Worm (Caenorhabditis elegans) whole organism, mixed stage, embryonic: Measurements from ENCODE around the gene F53G2.2.

Experiments used
- ces-1 ChIP-seq: fragments of 150-350 bp; optimal IDR thresholded peaks from 2 replicates; lab custom pipeline; 2014; ENCODE audit warnings: missing biosample characterization, missing genetic modification reagents, missing genetic modification characterization
- ham-2 ChIP-seq: fragments of 200-800 bp; sonication (Bioruptor generic); optimal IDR thresholded peaks from 2 replicates; lab custom pipeline; 2018; ENCODE audit warnings: mild to moderate bottlenecking, missing genetic modification characterization, missing compliant biosample characterization
- lin-13 ChIP-seq: fragments of 150-350 bp; optimal IDR thresholded peaks from 2 replicates; lab custom pipeline; 2014; ENCODE audit warnings: missing biosample characterization, missing genetic modification characterization
- lin-32 ChIP-seq: fragments of 200-800 bp; sonication (Bioruptor generic); optimal IDR thresholded peaks from 2 replicates; lab custom pipeline; 2018; ENCODE audit warnings: mild to moderate bottlenecking, missing genetic modification characterization, missing compliant biosample characterization
- lsy-2 ChIP-seq: fragments of 150-350 bp; optimal IDR thresholded peaks from 2 replicates; lab custom pipeline; 2014; ENCODE audit warnings: missing biosample characterization, missing genetic modification characterization
- nhr-12 ChIP-seq: fragments of 150-350 bp; optimal IDR thresholded peaks from 2 replicates; lab custom pipeline; 2014; ENCODE audit warnings: missing biosample characterization, missing genetic modification characterization
- nhr-237 ChIP-seq: fragments of 150-350 bp; optimal IDR thresholded peaks from 2 replicates; lab custom pipeline; 2014; ENCODE audit warnings: missing biosample characterization, missing genetic modification characterization
- nhr-28 ChIP-seq: fragments of 150-350 bp; optimal IDR thresholded peaks from 2 replicates; lab custom pipeline; 2014; ENCODE audit warnings: missing biosample characterization, missing genetic modification characterization
- pha-4 ChIP-seq: fragments of 150-350 bp; optimal IDR thresholded peaks from 2 replicates; lab custom pipeline; 2018; ENCODE audit warnings: missing biosample characterization, missing genetic modification reagents, missing genetic modification characterization
- sem-2 ChIP-seq: fragments of 200-800 bp; sonication (Bioruptor generic); optimal IDR thresholded peaks from 2 replicates; lab custom pipeline; 2018; ENCODE audit warnings: mild to moderate bottlenecking, missing genetic modification characterization, missing compliant biosample characterization
- snpc-4 ChIP-seq: fragments of 150-350 bp; optimal IDR thresholded peaks from 2 replicates; lab custom pipeline; 2014; ENCODE audit warnings: missing biosample characterization, missing genetic modification characterization
- sptf-1 ChIP-seq: sonication (generic microtip); optimal IDR thresholded peaks from 2 replicates; lab custom pipeline; 2017; ENCODE audit warnings: mild to moderate bottlenecking, missing genetic modification characterization, moderate library complexity, missing compliant biosample characterization
- unc-120 ChIP-seq: sonication (generic microtip); optimal IDR thresholded peaks from 2 replicates; lab custom pipeline; 2017; ENCODE audit warnings: missing genetic modification characterization, missing compliant biosample characterization; ENCODE audit not compliant: poor library complexity, severe bottlenecking
- ztf-11 ChIP-seq: fragments of 150-350 bp; optimal IDR thresholded peaks from 2 replicates; lab custom pipeline; 2014; ENCODE audit warnings: missing biosample characterization, missing genetic modification characterization

- no peak for TF ChIP-seq ces-1
- no peak for TF ChIP-seq lin-32 (GFP tag; lab: Kevin White, UChicago)
- TF ChIP-seq ztf-11, result no peak
- no peak for TF ChIP-seq lsy-2
- TF ChIP-seq snpc-4, result no peak
- TF ChIP-seq lin-13, result no peak
- TF ChIP-seq ham-2 (GFP tag; lab: Kevin White, UChicago), result no peak
- no peak for TF ChIP-seq pha-4
- no peak for TF ChIP-seq sem-2 (GFP tag; lab: Kevin White, UChicago)
- TF ChIP-seq nhr-237 (tag; lab: Kevin White, UChicago), result no peak
- TF ChIP-seq sptf-1, result no peak
- no peak for TF ChIP-seq nhr-12 (tag; lab: Kevin White, UChicago)
- no peak for TF ChIP-seq unc-120 (tag; lab: Kevin White, UChicago)
- TF ChIP-seq nhr-28 (tag; lab: Kevin White, UChicago), result no peak
Measured at ce11 chrII:2446727-2447126, 35.0 kb upstream of the F53G2.2 start.
